Worm (Caenorhabditis elegans) whole organism, L4 larva: ENCODE data around the gene B0244.5.

Source experiments
- F37D6.2 ChIP-seq: sonication (generic microtip); optimal IDR thresholded peaks from 2 replicates; lab custom pipeline; 2016; ENCODE audit warnings: mild to moderate bottlenecking, missing genetic modification characterization, missing compliant biosample characterization
- F44E2.7 ChIP-seq: fragments of 200-800 bp; sonication (Bioruptor generic); IDR thresholded peaks from 2 replicates; pipeline ENCODE4 v2.1.2; 2022; ENCODE audit warnings: missing genetic modification characterization, missing compliant biosample characterization
- ZK337.2 ChIP-seq: fragments of 200-800 bp; sonication (Bioruptor generic); IDR thresholded peaks from 2 replicates; pipeline ENCODE4 v1.3.6; 2022; ENCODE audit warnings: missing genetic modification reagents, missing genetic modification characterization, missing compliant biosample characterization
- ZK546.5 ChIP-seq, 2 experiments: sonication (generic microtip); optimal IDR thresholded peaks; 2 replicates each; lab custom pipeline; 2017; ENCODE audit warnings: missing biosample characterization in 2 of 2, missing genetic modification characterization in 2 of 2
- daf-12 ChIP-seq: fragments of 150-350 bp; optimal IDR thresholded peaks from 2 replicates; lab custom pipeline; 2014; ENCODE audit warnings: missing biosample characterization, missing genetic modification reagents, missing genetic modification characterization
- egl-27 ChIP-seq: sonication (generic microtip); optimal IDR thresholded peaks from 3 replicates; lab custom pipeline; 2017; ENCODE audit warnings: missing biosample characterization, missing genetic modification reagents, missing genetic modification characterization
- fkh-10 ChIP-seq: fragments of 150-350 bp; optimal IDR thresholded peaks from 2 replicates; lab custom pipeline; 2014; ENCODE audit warnings: missing biosample characterization, missing genetic modification reagents, missing genetic modification characterization
- gei-8 ChIP-seq: fragments of 200-800 bp; sonication (Bioruptor generic); optimal IDR thresholded peaks from 2 replicates; lab custom pipeline; 2018; ENCODE audit warnings: mild to moderate bottlenecking, missing genetic modification characterization, missing compliant biosample characterization
- nhr-11 ChIP-seq: fragments of 150-350 bp; optimal IDR thresholded peaks from 2 replicates; lab custom pipeline; 2014; ENCODE audit warnings: missing biosample characterization, missing genetic modification characterization
- nhr-25 ChIP-seq: sonication (generic microtip); optimal IDR thresholded peaks from 2 replicates; lab custom pipeline; 2017; ENCODE audit warnings: missing genetic modification characterization, mild to moderate bottlenecking, missing compliant biosample characterization, antibody characterized with exemption, moderate library complexity, borderline replicate concordance; ENCODE audit not compliant: insufficient read depth
- unc-130 ChIP-seq: sonication (generic microtip); optimal IDR thresholded peaks from 2 replicates; lab custom pipeline; 2016; ENCODE audit warnings: missing genetic modification reagents, missing genetic modification characterization, missing compliant biosample characterization
- ztf-11 ChIP-seq: fragments of 150-350 bp; optimal IDR thresholded peaks from 2 replicates; lab custom pipeline; 2014; ENCODE audit warnings: missing biosample characterization, missing genetic modification characterization
- ztf-7 ChIP-seq: fragments of 150-350 bp; optimal IDR thresholded peaks from 2 replicates; lab custom pipeline; 2014; ENCODE audit warnings: missing biosample characterization, missing genetic modification characterization

DNA sequence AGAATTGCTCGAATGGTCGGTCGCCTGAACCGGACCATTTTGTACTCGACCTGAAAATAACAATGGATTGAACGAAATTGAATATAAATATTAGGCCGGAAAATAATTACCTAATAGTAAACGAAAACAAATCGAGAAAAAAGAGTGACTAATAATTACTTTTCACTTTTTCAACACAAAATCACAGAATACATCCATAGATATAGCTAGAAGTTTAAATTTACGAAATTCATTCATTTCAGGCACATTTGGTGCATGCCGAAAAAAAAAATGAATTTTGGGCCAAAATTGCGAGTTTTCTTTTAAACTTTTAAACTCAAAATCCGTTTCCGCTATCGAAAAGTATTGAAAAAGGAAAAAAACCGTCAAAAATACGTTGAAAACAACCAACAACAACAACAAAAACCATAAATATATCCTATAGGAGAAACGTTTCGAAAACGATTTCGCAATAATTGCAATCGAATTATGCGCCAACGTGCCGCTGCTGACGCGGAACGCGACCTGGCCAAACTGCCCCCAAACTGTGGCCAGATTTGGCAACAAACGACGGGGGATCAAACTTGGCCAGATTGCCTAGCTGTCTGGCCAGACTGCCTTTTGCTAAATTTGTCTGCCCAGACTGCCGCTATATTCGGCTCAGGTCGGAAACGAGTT, 40.7 kb downstream of the B0244.5 start, which contains the start of gene Y37B11A.3:
- no peak for TF ChIP-seq daf-12
- TF ChIP-seq ZK546.5 (tag; optimal IDR thresholded peaks at IDR 0.05; lab: Kevin White, UChicago): no peak
- peak; percentile 18 for TF ChIP-seq nhr-11 (tag; lab: Kevin White, UChicago)
- TF ChIP-seq ztf-7 (tag; lab: Kevin White, UChicago): no peak
- TF ChIP-seq F37D6.2: peak; percentile 21
- TF ChIP-seq F44E2.7 (GFP tag; lab: Robert Waterston, UW): no peak
- TF ChIP-seq unc-130 (GFP tag; lab: Kevin White, UChicago): no peak
- TF ChIP-seq egl-27 (tag; lab: Kevin White, UChicago): no peak
- TF ChIP-seq ztf-11 (tag; lab: Kevin White, UChicago): no peak
- no peak for TF ChIP-seq fkh-10 (GFP tag; lab: Kevin White, UChicago)
- no peak for TF ChIP-seq ZK337.2 (GFP tag; lab: Robert Waterston, UW)
- no peak for TF ChIP-seq nhr-25
- TF ChIP-seq gei-8 (GFP tag; lab: Kevin White, UChicago): no peak
